Worm (Caenorhabditis elegans) whole organism, L2 larva: ENCODE measurements around the gene dib-1.

Experiments
- C34F6.9 ChIP-seq: fragments of 150-350 bp; optimal IDR thresholded peaks from 2 replicates; lab custom pipeline; 2014; ENCODE audit warnings: missing biosample characterization, missing genetic modification characterization
- F13H6.1 ChIP-seq: sonication (generic microtip); optimal IDR thresholded peaks from 2 replicates; lab custom pipeline; 2016; ENCODE audit warnings: missing genetic modification characterization, missing compliant biosample characterization
- R02D3.7 ChIP-seq: fragments of 150-350 bp; optimal IDR thresholded peaks from 2 replicates; lab custom pipeline; 2014; ENCODE audit warnings: missing biosample characterization, missing genetic modification characterization
- Y55F3AM.14 ChIP-seq: fragments of 200-800 bp; sonication (Bioruptor generic); optimal IDR thresholded peaks from 2 replicates; lab custom pipeline; 2018; ENCODE audit warnings: mild to moderate bottlenecking, missing genetic modification characterization, missing compliant biosample characterization
- ZK546.5 ChIP-seq: sonication (generic microtip); optimal IDR thresholded peaks from 2 replicates; lab custom pipeline; 2017; ENCODE audit warnings: missing biosample characterization, missing genetic modification characterization
- alr-1 ChIP-seq: fragments of 150-350 bp; optimal IDR thresholded peaks from 2 replicates; lab custom pipeline; 2014; ENCODE audit warnings: missing biosample characterization, missing genetic modification characterization
- aly-2 ChIP-seq: fragments of 150-350 bp; optimal IDR thresholded peaks from 2 replicates; lab custom pipeline; 2014; ENCODE audit warnings: missing biosample characterization, missing genetic modification characterization
- ama-1 ChIP-seq: fragments of 150-350 bp; optimal IDR thresholded peaks from 2 replicates; lab custom pipeline; 2018; ENCODE audit warnings: inconsistent platforms
- blmp-1 ChIP-seq: sonication (generic microtip); optimal IDR thresholded peaks from 2 replicates; lab custom pipeline; 2017; ENCODE audit warnings: missing genetic modification characterization, mild to moderate bottlenecking, missing compliant biosample characterization, antibody characterized with exemption, moderate library complexity; ENCODE audit not compliant: insufficient read depth
- ceh-16 ChIP-seq: fragments of 150-350 bp; optimal IDR thresholded peaks from 2 replicates; lab custom pipeline; 2014; ENCODE audit warnings: missing biosample characterization, missing genetic modification characterization
- ceh-82 ChIP-seq: fragments of 150-350 bp; optimal IDR thresholded peaks from 2 replicates; lab custom pipeline; 2014; ENCODE audit warnings: missing biosample characterization, missing genetic modification characterization
- crh-2 ChIP-seq: sonication (generic microtip); optimal IDR thresholded peaks from 2 replicates; lab custom pipeline; 2017; ENCODE audit warnings: missing biosample characterization, missing genetic modification characterization
- dmd-4 ChIP-seq: sonication (generic microtip); optimal IDR thresholded peaks from 2 replicates; lab custom pipeline; 2017; ENCODE audit warnings: missing biosample characterization, missing genetic modification characterization
- egl-27 ChIP-seq: sonication (generic microtip); optimal IDR thresholded peaks from 3 replicates; lab custom pipeline; 2017; ENCODE audit warnings: missing biosample characterization, missing genetic modification reagents, missing genetic modification characterization
- elt-1 ChIP-seq: fragments of 150-350 bp; optimal IDR thresholded peaks from 2 replicates; lab custom pipeline; 2014; ENCODE audit warnings: missing biosample characterization, missing genetic modification characterization
- elt-3 ChIP-seq: sonication (generic microtip); optimal IDR thresholded peaks from 2 replicates; lab custom pipeline; 2017; ENCODE audit warnings: missing biosample characterization, missing genetic modification characterization
- fos-1 ChIP-seq: fragments of 150-350 bp; optimal IDR thresholded peaks from 2 replicates; lab custom pipeline; 2014; ENCODE audit warnings: missing biosample characterization, missing genetic modification characterization
- gmeb-1 ChIP-seq: fragments of 150-350 bp; optimal IDR thresholded peaks from 2 replicates; lab custom pipeline; 2014; ENCODE audit warnings: missing biosample characterization, missing genetic modification characterization
- lin-11 ChIP-seq: fragments of 150-350 bp; sonication (generic microtip); optimal IDR thresholded peaks from 2 replicates; lab custom pipeline; 2014; ENCODE audit warnings: missing biosample characterization, missing genetic modification characterization, inconsistent platforms, mixed read lengths
- lin-13 ChIP-seq: fragments of 150-350 bp; optimal IDR thresholded peaks from 2 replicates; lab custom pipeline; 2014; ENCODE audit warnings: missing biosample characterization, missing genetic modification reagents, missing genetic modification characterization
- lin-39 ChIP-seq: fragments of 150-350 bp; optimal IDR thresholded peaks from 2 replicates; lab custom pipeline; 2014; ENCODE audit warnings: missing biosample characterization, missing genetic modification reagents, missing genetic modification characterization
- lsy-2 ChIP-seq, 2 experiments: fragments of 150-350 bp in 1 of 2; sonication (generic microtip) in 1 of 2; optimal IDR thresholded peaks; 2 replicates each; lab custom pipeline; 2014 to 2017; ENCODE audit warnings: missing biosample characterization in 2 of 2, missing genetic modification characterization in 2 of 2
- mab-5 ChIP-seq: fragments of 150-350 bp; optimal IDR thresholded peaks from 2 replicates; lab custom pipeline; 2014; ENCODE audit warnings: missing biosample characterization, missing genetic modification characterization
- mbf-1 ChIP-seq: sonication (generic microtip); optimal IDR thresholded peaks from 2 replicates; lab custom pipeline; 2017; ENCODE audit warnings: missing biosample characterization, missing genetic modification characterization
- mdl-1 ChIP-seq, 2 experiments: fragments of 150-350 bp in 1 of 2; sonication (generic microtip) in 1 of 2; optimal IDR thresholded peaks; 2 replicates each; lab custom pipeline; 2017; ENCODE audit warnings: missing biosample characterization in 2 of 2, missing genetic modification characterization in 2 of 2
- nhr-10 ChIP-seq: sonication (generic microtip); optimal IDR thresholded peaks from 2 replicates; lab custom pipeline; 2017; ENCODE audit warnings: missing biosample characterization, missing genetic modification characterization
- nhr-11 ChIP-seq: fragments of 150-350 bp; optimal IDR thresholded peaks from 2 replicates; lab custom pipeline; 2014; ENCODE audit warnings: missing biosample characterization, missing genetic modification characterization
- nhr-12 ChIP-seq: fragments of 150-350 bp; optimal IDR thresholded peaks from 2 replicates; lab custom pipeline; 2014; ENCODE audit warnings: missing biosample characterization, missing genetic modification characterization
- nhr-129 ChIP-seq: fragments of 150-350 bp; optimal IDR thresholded peaks from 2 replicates; lab custom pipeline; 2014; ENCODE audit warnings: missing biosample characterization, missing genetic modification characterization
- nhr-21 ChIP-seq: fragments of 150-350 bp; optimal IDR thresholded peaks from 2 replicates; lab custom pipeline; 2014; ENCODE audit warnings: missing biosample characterization, missing genetic modification characterization
- nhr-23 ChIP-seq: fragments of 150-350 bp; optimal IDR thresholded peaks from 2 replicates; lab custom pipeline; 2014; ENCODE audit warnings: missing biosample characterization, missing genetic modification reagents, missing genetic modification characterization
- nhr-237 ChIP-seq: fragments of 150-350 bp; optimal IDR thresholded peaks from 2 replicates; lab custom pipeline; 2014; ENCODE audit warnings: missing biosample characterization, missing genetic modification characterization
- nhr-25 ChIP-seq: fragments of 150-350 bp; sonication (generic microtip); optimal IDR thresholded peaks from 3 replicates; lab custom pipeline; 2014; ENCODE audit warnings: missing biosample characterization, missing genetic modification characterization
- nhr-6 ChIP-seq: fragments of 150-350 bp; optimal IDR thresholded peaks from 2 replicates; lab custom pipeline; 2014; ENCODE audit warnings: missing biosample characterization, missing genetic modification characterization
- nhr-77 ChIP-seq: fragments of 150-350 bp; optimal IDR thresholded peaks from 2 replicates; lab custom pipeline; 2014; ENCODE audit warnings: missing biosample characterization, missing genetic modification characterization
- peb-1 ChIP-seq: fragments of 150-350 bp; optimal IDR thresholded peaks from 2 replicates; lab custom pipeline; 2014; ENCODE audit warnings: missing biosample characterization, missing genetic modification characterization
- sem-4 ChIP-seq: fragments of 150-350 bp; optimal IDR thresholded peaks from 2 replicates; lab custom pipeline; 2014; ENCODE audit warnings: missing biosample characterization, missing genetic modification reagents, missing genetic modification characterization
- skn-1 ChIP-seq: sonication (generic microtip); optimal IDR thresholded peaks from 2 replicates; lab custom pipeline; 2017; ENCODE audit warnings: missing biosample characterization, missing genetic modification characterization
- sma-3 ChIP-seq: sonication (generic microtip); optimal IDR thresholded peaks from 2 replicates; lab custom pipeline; 2016; ENCODE audit warnings: missing genetic modification reagents, missing genetic modification characterization, missing compliant biosample characterization
- sma-9 ChIP-seq, 2 experiments: fragments of 150-350 bp in 1 of 2; sonication (generic microtip) in 1 of 2; optimal IDR thresholded peaks; 2 replicates each; lab custom pipeline; 2014 to 2016; ENCODE audit warnings: missing genetic modification characterization in 2 of 2, mild to moderate bottlenecking in 1 of 2, missing biosample characterization in 1 of 2, missing compliant biosample characterization in 1 of 2, missing genetic modification reagents in 1 of 2, moderate library complexity in 1 of 2
- snpc-4 ChIP-seq: fragments of 150-350 bp; optimal IDR thresholded peaks from 2 replicates; lab custom pipeline; 2014; ENCODE audit warnings: missing biosample characterization, missing genetic modification characterization
- unc-39 ChIP-seq: fragments of 150-350 bp; optimal IDR thresholded peaks from 2 replicates; lab custom pipeline; 2014; ENCODE audit warnings: missing biosample characterization, missing genetic modification characterization
- unc-55 ChIP-seq: fragments of 150-350 bp; sonication (generic microtip); optimal IDR thresholded peaks from 3 replicates; lab custom pipeline; 2014; ENCODE audit warnings: missing biosample characterization, missing genetic modification reagents, missing genetic modification characterization
- unc-62 ChIP-seq: fragments of 150-350 bp; optimal IDR thresholded peaks from 2 replicates; lab custom pipeline; 2014; ENCODE audit warnings: missing biosample characterization, missing genetic modification reagents, missing genetic modification characterization
- zag-1 ChIP-seq: fragments of 150-350 bp; optimal IDR thresholded peaks from 2 replicates; lab custom pipeline; 2014; ENCODE audit warnings: missing biosample characterization, missing genetic modification characterization
- ztf-1 ChIP-seq: fragments of 200-800 bp; sonication (Bioruptor generic); conservative IDR thresholded peaks from 2 replicates; pipeline ENCODE4 v1.3.6; 2022; ENCODE audit warnings: missing genetic modification characterization, missing compliant biosample characterization
- ztf-11 ChIP-seq: sonication (generic microtip); optimal IDR thresholded peaks from 2 replicates; lab custom pipeline; 2017; ENCODE audit warnings: missing biosample characterization, missing genetic modification characterization
- ztf-4 ChIP-seq: fragments of 150-350 bp; optimal IDR thresholded peaks from 2 replicates; lab custom pipeline; 2014; ENCODE audit warnings: missing biosample characterization, missing genetic modification characterization

The dib-1 gene

ce11 chrIV:2925591-2925990, 34.9 kb downstream of the dib-1 start, which contains the start of gene ubc-13:
ubc-13 (minus strand) TSS chrIV:2925691.
- TF ChIP-seq gmeb-1 (tag; lab: Kevin White, UChicago): no peak
- TF ChIP-seq nhr-77 (tag; lab: Kevin White, UChicago): no peak
- TF ChIP-seq Y55F3AM.14: no peak
- no peak for TF ChIP-seq elt-1
- TF ChIP-seq C34F6.9 (tag; lab: Kevin White, UChicago): no peak
- no peak for TF ChIP-seq nhr-12 (tag; lab: Kevin White, UChicago)
- no peak for TF ChIP-seq blmp-1 (tag; lab: Kevin White, UChicago)
- no peak for TF ChIP-seq lsy-2 (tag; optimal IDR thresholded peaks at IDR 0.05; lab: Kevin White, UChicago)
- no peak for TF ChIP-seq mab-5 (tag; lab: Kevin White, UChicago)
- no peak for TF ChIP-seq nhr-6 (tag; lab: Kevin White, UChicago)
- no peak for TF ChIP-seq nhr-25
- TF ChIP-seq snpc-4 (tag; lab: Kevin White, UChicago): no peak
- no peak for TF ChIP-seq sem-4 (tag; lab: Kevin White, UChicago)
- TF ChIP-seq zag-1: no peak
- no peak for TF ChIP-seq unc-55 (GFP tag; lab: Kevin White, UChicago)
- no peak for TF ChIP-seq fos-1 (tag; lab: Kevin White, UChicago)
- no peak for TF ChIP-seq ztf-1
- TF ChIP-seq ZK546.5 (tag; lab: Kevin White, UChicago): no peak
- no peak for TF ChIP-seq unc-39 (tag; lab: Kevin White, UChicago)

DNA sequence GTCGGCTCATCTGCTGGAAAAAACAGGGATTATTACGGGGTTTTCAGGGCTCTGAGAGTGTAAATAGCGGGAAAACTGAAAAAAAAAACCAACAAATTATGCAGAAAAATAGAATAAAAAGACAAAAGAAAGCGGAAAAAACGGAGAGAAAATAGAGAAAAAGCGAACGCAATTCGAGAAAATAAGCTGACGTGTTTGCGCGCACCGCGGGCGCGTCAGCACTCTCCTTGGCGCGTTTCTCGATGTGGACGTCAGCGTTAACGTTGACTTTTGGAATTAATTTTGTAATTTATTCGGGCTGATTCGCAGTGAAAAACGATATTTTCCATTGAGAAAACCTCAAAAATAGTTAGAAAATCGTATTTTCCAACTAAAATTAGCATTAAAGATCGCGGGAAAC, 37.7 kb downstream of the dib-1 start, which contains the start of gene manf-1:
manf-1 (minus strand) TSS at position 13 of the 400 bp plus-strand sequence.
- TF ChIP-seq unc-39 (tag; lab: Kevin White, UChicago) (no peak), nhr-77 (tag; lab: Kevin White, UChicago) (no peak), lin-11 (peak; percentile 72), F13H6.1 (tag; lab: Kevin White, UChicago) (peak; percentile 57), aly-2 (tag; lab: Kevin White, UChicago) (no peak), nhr-6 (tag; lab: Kevin White, UChicago) (no peak), skn-1 (tag; lab: Kevin White, UChicago) (peak; percentile 14), egl-27 (tag; lab: Kevin White, UChicago) (no peak), mdl-1 (tag; optimal IDR thresholded peaks at IDR 0.05; lab: Kevin White, UChicago) (no peak), ztf-4 (no peak), nhr-11 (tag; lab: Kevin White, UChicago) (no peak), zag-1 (no peak), nhr-237 (no peak), sma-3 (GFP tag; lab: Kevin White, UChicago) (peak; percentile 28), ZK546.5 (tag; lab: Kevin White, UChicago) (no peak), elt-3 (tag; lab: Kevin White, UChicago) (no peak), mab-5 (tag; lab: Kevin White, UChicago) (peak; percentile 53), R02D3.7 (peak; percentile 7), unc-62 (GFP tag; lab: Kevin White, UChicago) (no peak), alr-1 (tag; lab: Kevin White, UChicago) (no peak), lin-13 (GFP tag; lab: Kevin White, UChicago) (peak; percentile 78), nhr-21 (tag; lab: Kevin White, UChicago) (peak; percentile 50), nhr-12 (tag; lab: Kevin White, UChicago) (no peak), C34F6.9 (tag; lab: Kevin White, UChicago) (peak; percentile 91), sem-4 (tag; lab: Kevin White, UChicago) (peak; percentile 33), peb-1 (tag; lab: Kevin White, UChicago) (no peak), nhr-25 (peak; percentile 59), dmd-4 (tag; lab: Kevin White, UChicago) (no peak), ztf-11 (tag; lab: Kevin White, UChicago) (no peak), blmp-1 (tag; lab: Kevin White, UChicago) (no peak), unc-55 (GFP tag; lab: Kevin White, UChicago) (peak; percentile 83), gmeb-1 (tag; lab: Kevin White, UChicago) (peak; percentile 83), lin-39 (tag; lab: Kevin White, UChicago) (no peak), fos-1 (tag; lab: Kevin White, UChicago) (peak; percentile 51), mbf-1 (tag; lab: Kevin White, UChicago) (no peak), ceh-16 (tag; lab: Kevin White, UChicago) (peak; percentile 8), lsy-2 (tag; optimal IDR thresholded peaks at IDR 0.05; lab: Kevin White, UChicago) (peak; percentile 83 to 89), Y55F3AM.14 (no peak), sma-9 (GFP tag; optimal IDR thresholded peaks at IDR 0.05; lab: Kevin White, UChicago) (peak; percentile 43), sma-9 (tag; optimal IDR thresholded peaks at IDR 0.05; lab: Kevin White, UChicago) (no peak), nhr-23 (tag; lab: Kevin White, UChicago) (no peak), ceh-82 (no peak), ztf-1 (no peak), nhr-129 (tag; lab: Kevin White, UChicago) (peak; percentile 54), elt-1 (no peak), ama-1 (lab: Kevin White, UChicago) (peak; percentile 8), snpc-4 (tag; lab: Kevin White, UChicago) (no peak), nhr-10 (tag; lab: Kevin White, UChicago) (no peak), crh-2 (tag; lab: Kevin White, UChicago) (peak; percentile 76)
